Fruit fly (Drosophila melanogaster) whole organism, embryonic: ENCODE measurements around the gene CG15530.

Experiments used
- Antp ChIP-seq: fragments of 200-800 bp; sonication (Bioruptor generic); optimal IDR thresholded peaks from 3 replicates; lab custom pipeline; 2016; ENCODE audit warnings: missing biosample characterization, missing genetic modification characterization
- Asciz ChIP-seq: fragments of 200-800 bp; sonication (Bioruptor generic); optimal IDR thresholded peaks from 2 replicates; lab custom pipeline; 2017; ENCODE audit warnings: missing biosample characterization, mild to moderate bottlenecking, missing genetic modification characterization, missing genetic modification reagents
- B-H2 ChIP-seq: fragments of 200-800 bp; sonication (Bioruptor generic); optimal IDR thresholded peaks from 2 replicates; lab custom pipeline; 2018; ENCODE audit warnings: missing biosample characterization, mild to moderate bottlenecking, missing genetic modification characterization
- CG11696 ChIP-seq: fragments of 200-800 bp; sonication (Bioruptor generic); IDR thresholded peaks from 2 replicates; pipeline ENCODE4 v1.3.6; 2022; ENCODE audit warnings: missing biosample characterization, missing genetic modification characterization
- CG12071 ChIP-seq: fragments of 200-800 bp; sonication (Bioruptor generic); optimal IDR thresholded peaks from 3 replicates; lab custom pipeline; 2018; ENCODE audit warnings: missing biosample characterization, mild to moderate bottlenecking, missing genetic modification characterization
- CG12659 ChIP-seq: fragments of 200-800 bp; sonication (Bioruptor generic); optimal IDR thresholded peaks from 3 replicates; lab custom pipeline; 2017; ENCODE audit warnings: mild to moderate bottlenecking, missing biosample characterization, missing genetic modification reagents, missing genetic modification characterization
- CG12942 ChIP-seq: fragments of 200-800 bp; sonication (Bioruptor generic); optimal IDR thresholded peaks from 3 replicates; lab custom pipeline; 2016; ENCODE audit warnings: missing biosample characterization, missing genetic modification characterization
- CG14965 ChIP-seq: fragments of 200-800 bp; sonication (Bioruptor generic); optimal IDR thresholded peaks from 2 replicates; lab custom pipeline; 2016; ENCODE audit warnings: missing biosample characterization, missing genetic modification characterization, borderline replicate concordance
- CG15011 ChIP-seq: fragments of 200-800 bp; sonication (Bioruptor generic); optimal IDR thresholded peaks from 3 replicates; lab custom pipeline; 2018; ENCODE audit warnings: missing biosample characterization, mild to moderate bottlenecking, missing genetic modification characterization
- CG15269 ChIP-seq: fragments of 200-800 bp; sonication (Bioruptor generic); optimal IDR thresholded peaks from 2 replicates; lab custom pipeline; 2018; ENCODE audit warnings: missing biosample characterization, mild to moderate bottlenecking, missing genetic modification characterization, moderate library complexity
- CG1602 ChIP-seq: fragments of 200-800 bp; sonication (Bioruptor generic); optimal IDR thresholded peaks from 3 replicates; lab custom pipeline; 2016; ENCODE audit warnings: missing biosample characterization, missing genetic modification characterization
- CG1792 ChIP-seq: fragments of 200-800 bp; sonication (Bioruptor generic); optimal IDR thresholded peaks from 2 replicates; lab custom pipeline; 2016; ENCODE audit warnings: missing biosample characterization, missing genetic modification characterization
- CG18476 ChIP-seq: fragments of 200-800 bp; sonication (Bioruptor generic); optimal IDR thresholded peaks from 2 replicates; lab custom pipeline; 2016; ENCODE audit warnings: missing biosample characterization, mild to moderate bottlenecking, missing genetic modification characterization
- CG18764 ChIP-seq: fragments of 200-800 bp; sonication (Bioruptor generic); optimal IDR thresholded peaks from 3 replicates; lab custom pipeline; 2016; ENCODE audit warnings: missing biosample characterization, missing genetic modification characterization
- CG2199 ChIP-seq: fragments of 200-800 bp; sonication (Bioruptor generic); IDR thresholded peaks from 3 replicates; pipeline ENCODE4 v1.3.6; 2022; ENCODE audit warnings: missing biosample characterization, missing genetic modification characterization
- CG31388 ChIP-seq: fragments of 200-800 bp; sonication (Bioruptor generic); optimal IDR thresholded peaks from 2 replicates; lab custom pipeline; 2016; ENCODE audit warnings: missing biosample characterization, missing genetic modification characterization
- CG4404 ChIP-seq: fragments of 200-800 bp; sonication (Bioruptor generic); IDR thresholded peaks from 2 replicates; pipeline ENCODE4 v1.3.6; 2022; ENCODE audit warnings: missing biosample characterization, missing genetic modification characterization
- CG6654 ChIP-seq: fragments of 200-800 bp; sonication (Bioruptor generic); optimal IDR thresholded peaks from 2 replicates; lab custom pipeline; 2017; ENCODE audit warnings: missing biosample characterization, mild to moderate bottlenecking, missing genetic modification characterization
- CG9932 ChIP-seq: fragments of 200-800 bp; sonication (Bioruptor generic); IDR thresholded peaks from 2 replicates; pipeline ENCODE4 v1.3.6; 2022; ENCODE audit warnings: missing biosample characterization, missing genetic modification characterization
- Dref ChIP-seq: fragments of 200-800 bp; sonication (Bioruptor generic); IDR thresholded peaks from 2 replicates; pipeline ENCODE4 v1.3.6; 2022; ENCODE audit warnings: missing biosample characterization, missing genetic modification characterization
- Jarid2 ChIP-seq: fragments of 200-800 bp; sonication (Bioruptor generic); optimal IDR thresholded peaks from 3 replicates; lab custom pipeline; 2017; ENCODE audit warnings: mild to moderate bottlenecking, missing biosample characterization, missing genetic modification reagents, missing genetic modification characterization
- Lhr ChIP-seq: fragments of 200-800 bp; sonication (Bioruptor generic); optimal IDR thresholded peaks from 3 replicates; lab custom pipeline; 2017; ENCODE audit warnings: mild to moderate bottlenecking, missing biosample characterization, missing genetic modification reagents, missing genetic modification characterization
- Pdp1 ChIP-seq, 2 experiments: fragments of 200-800 bp; sonication (Bioruptor generic); optimal IDR thresholded peaks; 3 replicates each; lab custom pipeline; 2016; ENCODE audit warnings: missing biosample characterization in 2 of 2, missing genetic modification characterization in 2 of 2, mild to moderate bottlenecking in 1 of 2, moderate library complexity in 1 of 2
- Side ChIP-seq: fragments of 200-800 bp; sonication (Bioruptor generic); optimal IDR thresholded peaks from 2 replicates; lab custom pipeline; 2016; ENCODE audit warnings: missing biosample characterization, missing genetic modification characterization
- Sry-δ ChIP-seq: fragments of 200-800 bp; sonication (Bioruptor generic); optimal IDR thresholded peaks from 2 replicates; lab custom pipeline; 2016; ENCODE audit warnings: missing biosample characterization, missing genetic modification characterization
- YL-1 ChIP-seq: fragments of 200-800 bp; sonication (Bioruptor generic); optimal IDR thresholded peaks from 3 replicates; lab custom pipeline; 2017; ENCODE audit warnings: missing biosample characterization, mild to moderate bottlenecking, missing genetic modification characterization
- ac ChIP-seq: fragments of 200-800 bp; sonication (Bioruptor generic); optimal IDR thresholded peaks from 3 replicates; lab custom pipeline; 2017; ENCODE audit warnings: missing biosample characterization, mild to moderate bottlenecking, missing genetic modification characterization
- ems ChIP-seq: fragments of 200-800 bp; sonication (Bioruptor generic); optimal IDR thresholded peaks from 3 replicates; lab custom pipeline; 2016; ENCODE audit warnings: missing biosample characterization, missing genetic modification characterization
- en ChIP-seq: fragments of 200-800 bp; sonication (Bioruptor generic); optimal IDR thresholded peaks from 2 replicates; lab custom pipeline; 2016; ENCODE audit warnings: missing biosample characterization, missing genetic modification characterization
- esg ChIP-seq: fragments of 200-800 bp; sonication (Bioruptor generic); conservative IDR thresholded peaks from 2 replicates; pipeline ENCODE4 v1.3.6; 2022; ENCODE audit warnings: missing biosample characterization, missing genetic modification characterization
- fd96Cb ChIP-seq: fragments of 200-800 bp; sonication (Bioruptor generic); optimal IDR thresholded peaks from 2 replicates; lab custom pipeline; 2018; ENCODE audit warnings: missing biosample characterization, mild to moderate bottlenecking, missing genetic modification characterization, moderate library complexity
- gce ChIP-seq: fragments of 200-800 bp; sonication (Bioruptor generic); IDR thresholded peaks from 3 replicates; pipeline ENCODE4 v1.3.6; 2022; ENCODE audit warnings: missing biosample characterization, missing genetic modification characterization
- gcm2 ChIP-seq: fragments of 200-800 bp; sonication (Bioruptor generic); optimal IDR thresholded peaks from 2 replicates; lab custom pipeline; 2016; ENCODE audit warnings: missing biosample characterization, missing genetic modification characterization
- gsb ChIP-seq: fragments of 200-800 bp; sonication (Bioruptor generic); IDR thresholded peaks from 2 replicates; pipeline ENCODE4 v1.3.6; 2022; ENCODE audit warnings: missing biosample characterization, missing genetic modification characterization
- gsb-n ChIP-seq: fragments of 200-800 bp; sonication (Bioruptor generic); optimal IDR thresholded peaks from 3 replicates; lab custom pipeline; 2018; ENCODE audit warnings: missing biosample characterization, mild to moderate bottlenecking, missing genetic modification characterization
- ham ChIP-seq: fragments of 200-800 bp; sonication (Bioruptor generic); IDR thresholded peaks from 2 replicates; pipeline ENCODE4 v1.3.6; 2022; ENCODE audit warnings: missing biosample characterization, missing genetic modification characterization
- hth ChIP-seq: fragments of >200 bp; optimal IDR thresholded peaks from 2 replicates; lab custom pipeline; 2017; ENCODE audit warnings: inconsistent platforms
- kay ChIP-seq: fragments of 200-800 bp; sonication (Bioruptor generic); optimal IDR thresholded peaks from 2 replicates; lab custom pipeline; 2016; ENCODE audit warnings: missing biosample characterization, missing genetic modification characterization
- lbe ChIP-seq: fragments of 200-800 bp; sonication (Bioruptor generic); optimal IDR thresholded peaks from 2 replicates; lab custom pipeline; 2016; ENCODE audit warnings: missing biosample characterization, mild to moderate bottlenecking, missing genetic modification characterization
- maf-S ChIP-seq: fragments of 200-800 bp; sonication (Bioruptor generic); optimal IDR thresholded peaks from 2 replicates; lab custom pipeline; 2016; ENCODE audit warnings: missing biosample characterization, missing genetic modification characterization
- oc ChIP-seq: fragments of 200-800 bp; sonication (Bioruptor generic); optimal IDR thresholded peaks from 2 replicates; lab custom pipeline; 2018; ENCODE audit warnings: missing biosample characterization, mild to moderate bottlenecking, missing genetic modification characterization, moderate library complexity
- phol ChIP-seq: fragments of 200-800 bp; sonication (Bioruptor generic); optimal IDR thresholded peaks from 3 replicates; lab custom pipeline; 2018; ENCODE audit warnings: missing biosample characterization, mild to moderate bottlenecking, missing genetic modification characterization, moderate library complexity
- pzg ChIP-seq: fragments of 200-800 bp; sonication (Bioruptor generic); optimal IDR thresholded peaks from 3 replicates; lab custom pipeline; 2018; ENCODE audit warnings: missing biosample characterization, mild to moderate bottlenecking, missing genetic modification characterization, moderate library complexity
- run ChIP-seq: fragments of 200-800 bp; sonication (Bioruptor generic); optimal IDR thresholded peaks from 3 replicates; lab custom pipeline; 2018; ENCODE audit warnings: missing biosample characterization, mild to moderate bottlenecking, missing genetic modification characterization
- sd ChIP-seq: fragments of 200-800 bp; sonication (Bioruptor generic); optimal IDR thresholded peaks from 3 replicates; lab custom pipeline; 2018; ENCODE audit warnings: missing biosample characterization, mild to moderate bottlenecking, missing genetic modification characterization, moderate library complexity
- seq ChIP-seq: fragments of 200-800 bp; sonication (Bioruptor generic); IDR thresholded peaks from 2 replicates; pipeline ENCODE4 v1.3.6; 2022; ENCODE audit warnings: missing biosample characterization, missing genetic modification characterization
- sna ChIP-seq: fragments of 200-800 bp; sonication (Bioruptor generic); IDR thresholded peaks from 2 replicates; pipeline ENCODE4 v1.3.6; 2022; ENCODE audit warnings: missing biosample characterization, missing genetic modification characterization; ENCODE audit not compliant: partially characterized antibody
- ssp ChIP-seq: fragments of 200-800 bp; sonication (Bioruptor generic); IDR thresholded peaks from 2 replicates; pipeline ENCODE4 v1.3.6; 2022; ENCODE audit warnings: missing biosample characterization, missing genetic modification characterization
- wdn ChIP-seq: fragments of 200-800 bp; sonication (Bioruptor generic); IDR thresholded peaks from 2 replicates; pipeline ENCODE4 v1.3.6; 2022; ENCODE audit warnings: missing biosample characterization, missing genetic modification characterization

The CG15530 gene

dm6 chr3R:30170671-30171667 lies 6.7 kb upstream of the CG15530 start, which contains the start of gene Rsod (continued):
- TF ChIP-seq CG4404 (no peak), Pdp1 (GFP tag; optimal IDR thresholded peaks at IDR 0.05; lab: Kevin White, UChicago) (peak in 1 of 2 experiments; percentile 32), Antp (GFP tag; lab: Kevin White, UChicago) (no peak), run (no peak), CG2199 (no peak), ems (GFP tag; lab: Kevin White, UChicago) (no peak), CG31388 (GFP tag; lab: Kevin White, UChicago) (no peak), pzg (no peak), sd (tag; lab: Kevin White, UChicago) (no peak), CG12071 (GFP tag; lab: Kevin White, UChicago) (peak; percentile 19), CG12659 (GFP tag; lab: Kevin White, UChicago) (peak; percentile 39), en (no peak), Asciz (GFP tag; lab: Kevin White, UChicago) (peak; percentile 59), CG6654 (no peak), Lhr (peak; percentile 16), CG1792 (no peak), lbe (GFP tag; lab: Kevin White, UChicago) (no peak), phol (peak; percentile 56), wdn (GFP tag; lab: Robert Waterston, UW) (0 out of 2 replicates have a peak, but pooled peaks have one; percentile 33), CG18764 (GFP tag; lab: Kevin White, UChicago) (no peak), CG14965 (no peak), CG9932 (no peak; the same call in 1 of the 2 replicates), ac (GFP tag; lab: Kevin White, UChicago) (no peak), seq (peak; percentile 70), Sry-δ (GFP tag; lab: Kevin White, UChicago) (no peak), CG1602 (GFP tag; lab: Kevin White, UChicago) (peak; percentile 46), CG18476 (peak; percentile 24), CG15269 (tag; lab: Kevin White, UChicago) (peak; percentile 53), Side (no peak), kay (GFP tag; lab: Kevin White, UChicago) (no peak), esg (GFP tag; lab: Robert Waterston, UW) (peak; percentile 74), hth (no peak), maf-S (GFP tag; lab: Kevin White, UChicago) (no peak), YL-1 (no peak), gcm2 (GFP tag; lab: Kevin White, UChicago) (no peak), oc (peak; percentile 65), B-H2 (no peak), ssp (GFP tag; lab: Robert Waterston, UW) (peak; percentile 56), CG15011 (no peak), Jarid2 (GFP tag; lab: Kevin White, UChicago) (peak; percentile 55), gce (GFP tag; lab: Robert Waterston, UW) (peak; percentile 82), ham (no peak), fd96Cb (peak; percentile 64), gsb-n (tag; lab: Kevin White, UChicago) (peak; percentile 57), CG12942 (GFP tag; lab: Kevin White, UChicago) (no peak), gsb (peak; percentile 55; the same call in 1 of the 2 replicates), CG11696 (GFP tag; lab: Robert Waterston, UW) (no peak), Dref (GFP tag; lab: Robert Waterston, UW) (no peak), sna (GFP tag; lab: Robert Waterston, UW) (no peak)
